Worm (Caenorhabditis elegans) whole organism, young adult: Measurements from ENCODE around the gene T23F6.2.

Source experiments
- B0019.2 ChIP-seq: fragments of 200-800 bp; sonication (Bioruptor generic); conservative IDR thresholded peaks from 2 replicates; pipeline ENCODE4 v1.3.6; 2022; ENCODE audit warnings: missing genetic modification reagents, missing genetic modification characterization, missing compliant biosample characterization
- B0035.1 ChIP-seq: sonication (generic microtip); optimal IDR thresholded peaks from 2 replicates; lab custom pipeline; 2016; ENCODE audit warnings: missing genetic modification characterization, mild to moderate bottlenecking, missing compliant biosample characterization, missing genotype, missing genetic modification reagents
- D2030.7 ChIP-seq: fragments of 200-800 bp; sonication (Bioruptor generic); IDR thresholded peaks from 2 replicates; pipeline ENCODE4 v1.3.6; 2022; ENCODE audit warnings: missing genetic modification reagents, missing genetic modification characterization, missing compliant biosample characterization
- F37B4.10 ChIP-seq: fragments of 200-800 bp; sonication (Bioruptor generic); IDR thresholded peaks from 2 replicates; pipeline ENCODE4 v1.3.6; 2022; ENCODE audit warnings: missing genetic modification characterization, missing compliant biosample characterization
- F57C9.4 ChIP-seq: sonication (generic microtip); optimal IDR thresholded peaks from 2 replicates; lab custom pipeline; 2017; ENCODE audit warnings: mild to moderate bottlenecking, missing genetic modification characterization, missing compliant biosample characterization
- T07F8.4 ChIP-seq: sonication (generic microtip); optimal IDR thresholded peaks from 2 replicates; lab custom pipeline; 2016; ENCODE audit warnings: mild to moderate bottlenecking, missing genetic modification characterization, moderate library complexity, missing compliant biosample characterization
- Y53F4B.3 ChIP-seq: fragments of 200-800 bp; sonication (Bioruptor generic); IDR thresholded peaks from 2 replicates; pipeline ENCODE4 v1.3.6; 2022; ENCODE audit warnings: missing genetic modification reagents, missing genetic modification characterization, missing compliant biosample characterization
- Y79H2A.3 ChIP-seq: fragments of 200-800 bp; sonication (Bioruptor generic); conservative IDR thresholded peaks from 2 replicates; pipeline ENCODE4 v1.3.6; 2022; ENCODE audit warnings: missing genetic modification reagents, missing genetic modification characterization, missing compliant biosample characterization
- ZK185.1 ChIP-seq: sonication (generic microtip); optimal IDR thresholded peaks from 2 replicates; lab custom pipeline; 2016; ENCODE audit warnings: mild to moderate bottlenecking, missing genetic modification characterization, missing compliant biosample characterization; ENCODE audit not compliant: poor library complexity, severe bottlenecking
- atf-7 ChIP-seq: sonication (generic microtip); optimal IDR thresholded peaks from 2 replicates; lab custom pipeline; 2017; ENCODE audit warnings: mild to moderate bottlenecking, missing genetic modification characterization, missing compliant biosample characterization
- attf-3 ChIP-seq: fragments of 200-800 bp; sonication (Bioruptor generic); conservative IDR thresholded peaks from 2 replicates; pipeline ENCODE4 v1.3.6; 2022; ENCODE audit warnings: missing genetic modification reagents, missing genetic modification characterization, missing compliant biosample characterization
- attf-5 ChIP-seq: fragments of 200-800 bp; sonication (Bioruptor generic); optimal IDR thresholded peaks from 2 replicates; lab custom pipeline; 2018; ENCODE audit warnings: mild to moderate bottlenecking, missing genetic modification characterization, missing compliant biosample characterization
- ccch-3 ChIP-seq: fragments of 200-800 bp; sonication (Bioruptor generic); optimal IDR thresholded peaks from 2 replicates; lab custom pipeline; 2018; ENCODE audit warnings: mild to moderate bottlenecking, missing genetic modification characterization, missing compliant biosample characterization
- cebp-1 ChIP-seq, 2 experiments: fragments of 200-800 bp in 1 of 2; sonication (Bioruptor generic) in 1 of 2; sonication (generic microtip) in 1 of 2; IDR thresholded peaks in 1 of 2; optimal IDR thresholded peaks in 1 of 2; 2 replicates each; pipeline versions ENCODE4 v1.3.6 to Lab custom; 2017 to 2022; ENCODE audit warnings: missing compliant biosample characterization in 2 of 2, missing genetic modification characterization in 2 of 2, mild to moderate bottlenecking in 1 of 2, missing genetic modification reagents in 1 of 2, moderate library complexity in 1 of 2
- dox-1 ChIP-seq: fragments of 200-800 bp; sonication (Bioruptor generic); IDR thresholded peaks from 2 replicates; pipeline ENCODE4 v1.3.6; 2022; ENCODE audit warnings: missing genetic modification reagents, missing genetic modification characterization, missing compliant biosample characterization
- gei-17 ChIP-seq: fragments of 200-800 bp; sonication (Bioruptor generic); optimal IDR thresholded peaks from 2 replicates; lab custom pipeline; 2018; ENCODE audit warnings: mild to moderate bottlenecking, missing genetic modification characterization, missing compliant biosample characterization
- him-1 ChIP-seq: sonication (generic microtip); optimal IDR thresholded peaks from 2 replicates; lab custom pipeline; 2016; ENCODE audit warnings: missing genotype, missing genetic modification reagents, missing genetic modification characterization, missing compliant biosample characterization
- hlh-12 ChIP-seq: sonication (generic microtip); optimal IDR thresholded peaks from 2 replicates; lab custom pipeline; 2016; ENCODE audit warnings: missing genetic modification characterization, missing compliant biosample characterization
- hmg-1.2 ChIP-seq: fragments of 200-800 bp; sonication (Bioruptor generic); IDR thresholded peaks from 2 replicates; pipeline ENCODE4 v1.3.6; 2022; ENCODE audit warnings: missing genetic modification reagents, missing genetic modification characterization, missing compliant biosample characterization
- hrde-1 ChIP-seq: sonication (generic microtip); optimal IDR thresholded peaks from 2 replicates; lab custom pipeline; 2016; ENCODE audit warnings: missing genetic modification characterization, mild to moderate bottlenecking, missing compliant biosample characterization, moderate library complexity, missing genotype, missing genetic modification reagents, borderline replicate concordance
- lag-1 ChIP-seq: fragments of 200-800 bp; sonication (Bioruptor generic); IDR thresholded peaks from 2 replicates; pipeline ENCODE4 v1.3.6; 2022; ENCODE audit warnings: missing genetic modification reagents, missing genetic modification characterization, missing compliant biosample characterization
- let-526 ChIP-seq: fragments of 200-800 bp; sonication (Bioruptor generic); IDR thresholded peaks from 2 replicates; pipeline ENCODE4 v1.3.6; 2022; ENCODE audit warnings: missing genetic modification reagents, missing genetic modification characterization, missing compliant biosample characterization
- let-607 ChIP-seq, 2 experiments: fragments of 200-800 bp in 1 of 2; sonication (Bioruptor generic) in 1 of 2; sonication (generic microtip) in 1 of 2; optimal IDR thresholded peaks; 2 replicates each; lab custom pipeline; 2016 to 2018; ENCODE audit warnings: mild to moderate bottlenecking in 2 of 2, missing compliant biosample characterization in 2 of 2, missing genetic modification characterization in 2 of 2, moderate library complexity in 2 of 2, missing genotype in 1 of 2
- lin-26 ChIP-seq: fragments of 200-800 bp; sonication (Bioruptor generic); IDR thresholded peaks from 2 replicates; pipeline ENCODE4 v1.3.6; 2022; ENCODE audit warnings: missing genetic modification reagents, missing genetic modification characterization, missing compliant biosample characterization
- lin-40 ChIP-seq: sonication (generic microtip); optimal IDR thresholded peaks from 2 replicates; lab custom pipeline; 2016; ENCODE audit warnings: missing genetic modification characterization, mild to moderate bottlenecking, missing compliant biosample characterization, missing genotype, missing genetic modification reagents
- lin-54 ChIP-seq: fragments of 200-800 bp; sonication (Bioruptor generic); optimal IDR thresholded peaks from 2 replicates; lab custom pipeline; 2018; ENCODE audit warnings: mild to moderate bottlenecking, missing genetic modification characterization, missing compliant biosample characterization
- lsy-27 ChIP-seq: sonication (generic microtip); optimal IDR thresholded peaks from 2 replicates; lab custom pipeline; 2017; ENCODE audit warnings: missing genetic modification characterization, mild to moderate bottlenecking, missing compliant biosample characterization, antibody characterized with exemption, missing genotype, borderline replicate concordance; ENCODE audit not compliant: insufficient read depth
- madf-10 ChIP-seq: sonication (generic microtip); optimal IDR thresholded peaks from 2 replicates; lab custom pipeline; 2016; ENCODE audit warnings: mild to moderate bottlenecking, missing genetic modification characterization, missing compliant biosample characterization
- mcd-1 ChIP-seq: fragments of 200-800 bp; sonication (Bioruptor generic); IDR thresholded peaks from 2 replicates; pipeline ENCODE4 v1.3.6; 2022; ENCODE audit warnings: missing genetic modification reagents, missing genetic modification characterization, missing compliant biosample characterization
- mes-4 ChIP-seq: sonication (generic microtip); optimal IDR thresholded peaks from 2 replicates; lab custom pipeline; 2016; ENCODE audit warnings: missing genotype, missing genetic modification characterization, missing compliant biosample characterization
- nhr-80 ChIP-seq: sonication (generic microtip); optimal IDR thresholded peaks from 2 replicates; lab custom pipeline; 2016; ENCODE audit warnings: missing genetic modification characterization, missing compliant biosample characterization
- repo-1 ChIP-seq: sonication (generic microtip); optimal IDR thresholded peaks from 2 replicates; lab custom pipeline; 2017; ENCODE audit warnings: mild to moderate bottlenecking, missing genetic modification characterization, missing compliant biosample characterization
- snpc-1.1 ChIP-seq: sonication (generic microtip); optimal IDR thresholded peaks from 2 replicates; lab custom pipeline; 2017; ENCODE audit warnings: missing genetic modification characterization, mild to moderate bottlenecking, missing compliant biosample characterization, antibody characterized with exemption, moderate library complexity, missing genotype, missing genetic modification reagents; ENCODE audit not compliant: insufficient read depth
- snpc-1.3 ChIP-seq: sonication (generic microtip); optimal IDR thresholded peaks from 2 replicates; lab custom pipeline; 2017; ENCODE audit warnings: missing genetic modification characterization, mild to moderate bottlenecking, missing compliant biosample characterization, antibody characterized with exemption, moderate library complexity, missing genotype, missing genetic modification reagents; ENCODE audit not compliant: insufficient read depth
- somi-1 ChIP-seq: fragments of 200-800 bp; sonication (Bioruptor generic); optimal IDR thresholded peaks from 2 replicates; lab custom pipeline; 2018; ENCODE audit warnings: mild to moderate bottlenecking, missing genetic modification characterization, missing compliant biosample characterization
- sptf-2 ChIP-seq: fragments of 200-800 bp; sonication (Bioruptor generic); optimal IDR thresholded peaks from 2 replicates; lab custom pipeline; 2018; ENCODE audit warnings: mild to moderate bottlenecking, missing genetic modification characterization, missing compliant biosample characterization
- unc-62 ChIP-seq: fragments of 150-350 bp; optimal IDR thresholded peaks from 2 replicates; lab custom pipeline; 2014; ENCODE audit warnings: missing biosample characterization, missing genetic modification reagents, missing genetic modification characterization
- ztf-22 ChIP-seq: fragments of 200-800 bp; sonication (Bioruptor generic); optimal IDR thresholded peaks from 2 replicates; lab custom pipeline; 2018; ENCODE audit warnings: mild to moderate bottlenecking, missing genetic modification characterization, moderate library complexity, missing compliant biosample characterization
- ztf-25 ChIP-seq: fragments of 200-800 bp; sonication (Bioruptor generic); IDR thresholded peaks from 2 replicates; pipeline ENCODE4 v1.3.6; 2022; ENCODE audit warnings: missing genetic modification reagents, missing genetic modification characterization, missing compliant biosample characterization
- ztf-26 ChIP-seq: sonication (generic microtip); optimal IDR thresholded peaks from 2 replicates; lab custom pipeline; 2017; ENCODE audit warnings: missing genetic modification characterization, missing compliant biosample characterization
- ztf-28 ChIP-seq: fragments of 200-800 bp; sonication (Bioruptor generic); IDR thresholded peaks from 2 replicates; pipeline ENCODE4 v1.3.6; 2022; ENCODE audit warnings: missing genetic modification reagents, missing genetic modification characterization, missing compliant biosample characterization
- ztf-6 ChIP-seq: fragments of 200-800 bp; sonication (Bioruptor generic); IDR thresholded peaks from 2 replicates; pipeline ENCODE4 v1.3.6; 2022; ENCODE audit warnings: missing genetic modification reagents, missing genetic modification characterization, missing compliant biosample characterization

Gene T23F6.2

ce11 chrIV:12710996-12711395 lies 10.2 kb upstream of the T23F6.2 start, which contains the start of gene C27D8.2:
Gene C27D8.2, plus strand, starts transcription at chrIV:12711217.
- TF ChIP-seq ztf-25 (GFP tag; lab: Robert Waterston, UW) (no peak), ztf-26 (tag; lab: Kevin White, UChicago) (peak; percentile 14)

DNA sequence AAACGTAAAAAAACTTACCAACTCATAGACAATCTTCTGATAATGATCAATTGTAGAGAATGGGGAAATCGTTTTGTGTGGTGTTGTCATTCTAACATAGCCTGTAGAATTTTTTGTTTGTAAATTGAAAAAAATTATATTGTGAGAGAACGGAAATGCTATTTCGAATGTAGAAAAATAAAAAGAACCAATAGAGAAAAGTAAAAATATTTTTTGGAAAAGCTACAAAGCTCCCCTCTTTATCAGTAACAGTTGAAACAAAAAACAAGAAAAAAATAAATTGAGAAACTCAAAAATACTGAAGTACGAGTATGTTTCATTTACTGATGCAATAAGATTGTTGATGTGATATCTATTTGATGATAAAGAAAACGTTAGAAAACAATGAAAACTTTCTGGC lies 9.5 kb upstream of the T23F6.2 start, which contains the start of gene C27D8.3:
Gene C27D8.3, minus strand, starts transcription at position 101 of the 400 bp plus-strand sequence.
- TF ChIP-seq madf-10 (tag; lab: Kevin White, UChicago), result no peak
- TF ChIP-seq atf-7 (tag; lab: Kevin White, UChicago), result no peak
- TF ChIP-seq ZK185.1 (tag; lab: Kevin White, UChicago), result no peak
- TF ChIP-seq lsy-27 (tag; lab: Kevin White, UChicago), result no peak
- no peak for TF ChIP-seq let-526 (GFP tag; lab: Robert Waterston, UW)
- no peak for TF ChIP-seq lin-40
- TF ChIP-seq let-607 (tag; optimal IDR thresholded peaks at IDR 0.05; lab: Kevin White, UChicago), result no peak
- TF ChIP-seq lag-1 (GFP tag; lab: Robert Waterston, UW), result no peak
- TF ChIP-seq F37B4.10 (GFP tag; lab: Robert Waterston, UW), result no peak
- TF ChIP-seq Y79H2A.3 (GFP tag; lab: Robert Waterston, UW), result no peak
- no peak for TF ChIP-seq Y53F4B.3 (GFP tag; lab: Robert Waterston, UW)
- TF ChIP-seq dox-1, result no peak
- TF ChIP-seq snpc-1.3 (tag; lab: Kevin White, UChicago), result no peak
- TF ChIP-seq snpc-1.1, result no peak
- TF ChIP-seq sptf-2 (GFP tag; lab: Kevin White, UChicago), result no peak
- no peak for TF ChIP-seq F57C9.4 (tag; lab: Kevin White, UChicago)
- TF ChIP-seq repo-1 (tag; lab: Kevin White, UChicago), result no peak

DNA sequence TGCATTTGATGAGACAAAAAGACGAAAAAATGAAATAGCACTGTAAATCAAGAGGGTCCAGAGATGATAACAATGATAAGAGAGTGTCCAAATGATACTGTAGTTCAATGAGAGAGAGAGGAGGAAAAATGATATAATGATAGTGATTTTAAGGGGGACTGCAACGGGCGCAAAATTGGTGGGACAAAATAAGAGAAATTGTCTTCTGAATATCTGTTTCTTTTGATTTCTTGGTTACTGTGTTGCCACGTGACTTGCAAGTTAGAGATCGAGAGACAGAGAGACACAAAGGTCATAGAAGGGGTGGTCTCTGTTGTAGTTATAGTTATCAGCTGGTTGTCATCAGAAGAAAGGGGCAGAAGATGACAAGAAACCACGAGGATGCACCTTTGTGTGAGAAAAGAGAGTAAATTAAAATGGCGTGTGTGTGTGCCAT lies 5.2 kb upstream of the T23F6.2 start:
- TF ChIP-seq attf-5 (peak; percentile 18), ztf-22 (GFP tag; lab: Kevin White, UChicago) (peak; percentile 61), lin-40 (peak; percentile 59), lin-26 (GFP tag; lab: Robert Waterston, UW) (no peak), ztf-26 (tag; lab: Kevin White, UChicago) (peak; percentile 76), hmg-1.2 (GFP tag; lab: Robert Waterston, UW) (peak; percentile 82), D2030.7 (no peak), nhr-80 (tag; lab: Kevin White, UChicago) (peak; percentile 75), F57C9.4 (tag; lab: Kevin White, UChicago) (no peak), B0035.1 (tag; lab: Kevin White, UChicago) (no peak), somi-1 (GFP tag; lab: Kevin White, UChicago) (peak; percentile 34), cebp-1 (GFP tag; IDR thresholded peaks at IDR 0.05; lab: Robert Waterston, UW) (no peak), cebp-1 (tag; optimal IDR thresholded peaks at IDR 0.05; lab: Kevin White, UChicago) (peak; percentile 53)

DNA sequence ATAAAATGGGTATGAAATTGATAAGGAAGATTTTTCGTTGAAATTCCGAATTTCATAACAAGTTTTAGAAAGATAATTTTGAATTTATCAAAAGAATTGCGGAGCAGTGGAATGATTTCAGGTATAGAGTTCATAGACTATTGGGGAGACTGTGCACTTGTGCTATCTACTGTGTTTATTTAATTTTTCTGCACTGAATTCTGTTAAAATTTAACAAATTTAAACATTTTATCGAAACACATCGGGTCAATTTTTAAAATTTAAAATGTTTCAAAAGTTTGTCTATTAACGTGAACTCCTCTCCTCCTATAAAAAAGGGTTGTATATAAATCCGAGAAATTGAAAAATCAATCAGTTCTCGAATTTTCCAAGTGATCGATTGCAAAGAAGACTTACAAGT lies 3.6 kb upstream of the T23F6.2 start, which contains the start of gene C27D8.1:
Gene C27D8.1, plus strand, starts transcription at position 301 of the 400 bp plus-strand sequence.
- TF ChIP-seq T07F8.4, result no peak
- no peak for TF ChIP-seq atf-7 (tag; lab: Kevin White, UChicago)
- no peak for TF ChIP-seq ztf-6 (GFP tag; lab: Robert Waterston, UW)
- TF ChIP-seq him-1 (tag; lab: Kevin White, UChicago), result no peak
- no peak for TF ChIP-seq attf-3 (GFP tag; lab: Robert Waterston, UW)
- no peak for TF ChIP-seq gei-17 (GFP tag; lab: Kevin White, UChicago)
- no peak for TF ChIP-seq ztf-25 (GFP tag; lab: Robert Waterston, UW)
- no peak for TF ChIP-seq mcd-1 (GFP tag; lab: Robert Waterston, UW)
- no peak for TF ChIP-seq unc-62 (GFP tag; lab: Kevin White, UChicago)
- no peak for TF ChIP-seq mes-4
- no peak for TF ChIP-seq B0019.2 (GFP tag; lab: Robert Waterston, UW)
- no peak for TF ChIP-seq hrde-1 (tag; lab: Kevin White, UChicago)
- TF ChIP-seq somi-1 (GFP tag; lab: Kevin White, UChicago), result no peak
- no peak for TF ChIP-seq lin-54 (GFP tag; lab: Kevin White, UChicago)
- no peak for TF ChIP-seq ccch-3
- no peak for TF ChIP-seq hlh-12 (tag; lab: Kevin White, UChicago)
- TF ChIP-seq ztf-28 (GFP tag; lab: Robert Waterston, UW), result no peak
